Fruit fly (Drosophila melanogaster) whole organism, adult: ENCODE data around the gene Myo10A.

Experiments
- CG11617 ChIP-seq: fragments of 200-800 bp; sonication (Bioruptor generic); optimal IDR thresholded peaks from 2 replicates; lab custom pipeline; 2017; ENCODE audit warnings: mild to moderate bottlenecking, missing biosample characterization, missing genetic modification reagents, missing genetic modification characterization
- CG12768 ChIP-seq: fragments of 200-800 bp; sonication (Bioruptor generic); optimal IDR thresholded peaks from 2 replicates; lab custom pipeline; 2017; ENCODE audit warnings: missing biosample characterization, missing genetic modification characterization, mild to moderate bottlenecking, moderate library complexity, missing genetic modification reagents
- CG14711 ChIP-seq: fragments of 200-800 bp; sonication (Bioruptor generic); optimal IDR thresholded peaks from 2 replicates; lab custom pipeline; 2018; ENCODE audit warnings: missing biosample characterization, mild to moderate bottlenecking, missing genetic modification characterization, moderate library complexity
- CG1620 ChIP-seq: fragments of 200-800 bp; sonication (Bioruptor generic); optimal IDR thresholded peaks from 2 replicates; lab custom pipeline; 2016; ENCODE audit warnings: missing biosample characterization, missing genetic modification characterization
- CG33017 ChIP-seq: fragments of 200-800 bp; sonication (Bioruptor generic); optimal IDR thresholded peaks from 2 replicates; lab custom pipeline; 2018; ENCODE audit warnings: missing biosample characterization, mild to moderate bottlenecking, missing genetic modification characterization, moderate library complexity
- CG5204 ChIP-seq: fragments of 200-800 bp; sonication (Bioruptor generic); optimal IDR thresholded peaks from 2 replicates; lab custom pipeline; 2016; ENCODE audit warnings: missing biosample characterization, missing genetic modification characterization
- CG7045 ChIP-seq: fragments of 200-800 bp; sonication (Bioruptor generic); optimal IDR thresholded peaks from 2 replicates; lab custom pipeline; 2017; ENCODE audit warnings: missing biosample characterization, mild to moderate bottlenecking, missing genetic modification characterization
- CG7101 ChIP-seq: fragments of 200-800 bp; sonication (Bioruptor generic); optimal IDR thresholded peaks from 2 replicates; lab custom pipeline; 2018; ENCODE audit warnings: missing biosample characterization, mild to moderate bottlenecking, missing genetic modification characterization, moderate library complexity
- Clk ChIP-seq: fragments of 200-800 bp; sonication (Bioruptor generic); optimal IDR thresholded peaks from 2 replicates; lab custom pipeline; 2017; ENCODE audit warnings: missing biosample characterization, missing genetic modification characterization
- Crg-1 ChIP-seq: fragments of 200-800 bp; sonication (Bioruptor generic); optimal IDR thresholded peaks from 2 replicates; lab custom pipeline; 2016; ENCODE audit warnings: missing biosample characterization, missing genetic modification characterization
- Hr96 ChIP-seq: fragments of 200-800 bp; sonication (Bioruptor generic); optimal IDR thresholded peaks from 2 replicates; lab custom pipeline; 2016; ENCODE audit warnings: missing biosample characterization, missing genetic modification characterization
- Mnt ChIP-seq: fragments of 200-800 bp; sonication (Bioruptor generic); optimal IDR thresholded peaks from 2 replicates; lab custom pipeline; 2016; ENCODE audit warnings: missing biosample characterization, mild to moderate bottlenecking, missing genetic modification characterization
- bab1 ChIP-seq: fragments of 200-800 bp; sonication (Bioruptor generic); optimal IDR thresholded peaks from 3 replicates; lab custom pipeline; 2019; ENCODE audit warnings: missing biosample characterization, mild to moderate bottlenecking, missing genetic modification characterization, moderate library complexity
- cic ChIP-seq: fragments of 200-800 bp; sonication (Bioruptor generic); optimal IDR thresholded peaks from 2 replicates; lab custom pipeline; 2017; ENCODE audit warnings: missing biosample characterization, mild to moderate bottlenecking, missing genetic modification characterization, moderate library complexity
- cnc ChIP-seq, 2 experiments: fragments of >200 bp; optimal IDR thresholded peaks; 2 replicates each; lab custom pipeline; 2017
- kay ChIP-seq: fragments of 200-800 bp; sonication (Bioruptor generic); peaks from one replicate; lab custom pipeline; 2016; ENCODE audit warnings: missing biosample characterization, missing genetic modification characterization, borderline replicate concordance
- ovo ChIP-seq: fragments of 200-800 bp; sonication (Bioruptor generic); optimal IDR thresholded peaks from 2 replicates; lab custom pipeline; 2016; ENCODE audit warnings: missing biosample characterization, missing genetic modification characterization
- pad ChIP-seq: fragments of 200-800 bp; sonication (Bioruptor generic); optimal IDR thresholded peaks from 3 replicates; lab custom pipeline; 2017; ENCODE audit warnings: missing biosample characterization, missing genetic modification characterization, mild to moderate bottlenecking, moderate library complexity, missing genetic modification reagents
- tj ChIP-seq: fragments of 200-800 bp; sonication (Bioruptor generic); optimal IDR thresholded peaks from 3 replicates; lab custom pipeline; 2017; ENCODE audit warnings: missing biosample characterization, mild to moderate bottlenecking, missing genetic modification characterization, moderate library complexity
- toe ChIP-seq: fragments of 200-800 bp; sonication (Bioruptor generic); optimal IDR thresholded peaks from 2 replicates; lab custom pipeline; 2016; ENCODE audit warnings: missing biosample characterization, missing genetic modification characterization

Gene Myo10A

dm6 chrX:10899665-10900064 is 31.0 kb upstream of the Myo10A start, which contains the start of gene CG15208:
Gene CG15208, plus strand, starts transcription at chrX:10899965.
- TF ChIP-seq toe (GFP tag; lab: Kevin White, UChicago) (no peak), kay (GFP tag; lab: Kevin White, UChicago) (no peak), CG7045 (GFP tag; lab: Kevin White, UChicago) (no peak), pad (no peak), bab1 (no peak), CG11617 (GFP tag; lab: Kevin White, UChicago) (no peak), Crg-1 (GFP tag; lab: Kevin White, UChicago) (no peak), Mnt (no peak), CG12768 (no peak), Clk (GFP tag; lab: Kevin White, UChicago) (no peak), Hr96 (GFP tag; lab: Kevin White, UChicago) (no peak), cic (no peak), ovo (GFP tag; lab: Kevin White, UChicago) (no peak), CG7101 (tag; lab: Kevin White, UChicago) (no peak), cnc (optimal IDR thresholded peaks at IDR 0.05; lab: Kevin White, UChicago) (no peak), CG14711 (no peak), CG5204 (GFP tag; lab: Kevin White, UChicago) (no peak), CG1620 (GFP tag; lab: Kevin White, UChicago) (no peak), CG33017 (no peak), tj (GFP tag; lab: Kevin White, UChicago) (no peak)

dm6 chrX:10905047-10905446 is 25.6 kb upstream of the Myo10A start:
- no peak for TF ChIP-seq Crg-1 (GFP tag; lab: Kevin White, UChicago)
- peak; percentile 42 for TF ChIP-seq bab1
- TF ChIP-seq CG33017 = no peak

dm6 chrX:10905467-10905866 is 25.2 kb upstream of the Myo10A start, which contains the start of gene CG43901:
Gene CG43901, plus strand, starts transcription at chrX:10905767.
- TF ChIP-seq ovo (GFP tag; lab: Kevin White, UChicago) (no peak), Hr96 (GFP tag; lab: Kevin White, UChicago) (no peak), CG14711 (no peak), pad (no peak), toe (GFP tag; lab: Kevin White, UChicago) (no peak), CG5204 (GFP tag; lab: Kevin White, UChicago) (no peak)

- TF ChIP-seq toe (GFP tag; lab: Kevin White, UChicago) (no peak), bab1 (no peak), cic (no peak), pad (no peak), Clk (GFP tag; lab: Kevin White, UChicago) (no peak), tj (GFP tag; lab: Kevin White, UChicago) (peak; percentile 11), CG14711 (peak; percentile 84)
Measured at dm6 chrX:10906222-10906866, 24.3 kb upstream of the Myo10A start.

dm6 chrX:10912585-10912984 is 18.1 kb upstream of the Myo10A start:
- TF ChIP-seq pad (no peak), CG11617 (GFP tag; lab: Kevin White, UChicago) (no peak), CG14711 (no peak), Hr96 (GFP tag; lab: Kevin White, UChicago) (no peak), CG7101 (tag; lab: Kevin White, UChicago) (no peak), kay (GFP tag; lab: Kevin White, UChicago) (no peak), ovo (GFP tag; lab: Kevin White, UChicago) (no peak), cic (no peak), tj (GFP tag; lab: Kevin White, UChicago) (no peak), CG33017 (no peak), CG12768 (no peak)

- TF ChIP-seq bab1 = no peak
- no peak for TF ChIP-seq cic
- no peak for TF ChIP-seq Crg-1 (GFP tag; lab: Kevin White, UChicago)
- TF ChIP-seq kay (GFP tag; lab: Kevin White, UChicago) = no peak
- TF ChIP-seq cnc (optimal IDR thresholded peaks at IDR 0.05; lab: Kevin White, UChicago) = no peak
- TF ChIP-seq tj (GFP tag; lab: Kevin White, UChicago) = no peak
- TF ChIP-seq CG12768 = no peak
- no peak for TF ChIP-seq CG14711
- TF ChIP-seq CG5204 (GFP tag; lab: Kevin White, UChicago) = no peak
- no peak for TF ChIP-seq CG1620 (GFP tag; lab: Kevin White, UChicago)
- TF ChIP-seq CG7045 (GFP tag; lab: Kevin White, UChicago) = no peak
- TF ChIP-seq CG33017 = no peak
- no peak for TF ChIP-seq toe (GFP tag; lab: Kevin White, UChicago)
- no peak for TF ChIP-seq CG11617 (GFP tag; lab: Kevin White, UChicago)
- TF ChIP-seq ovo (GFP tag; lab: Kevin White, UChicago) = no peak
- TF ChIP-seq CG7101 (tag; lab: Kevin White, UChicago) = no peak
Measured at dm6 chrX:10921665-10922064, 9.0 kb upstream of the Myo10A start.

dm6 chrX:10922178-10922577 is 8.5 kb upstream of the Myo10A start:
- TF ChIP-seq kay (GFP tag; lab: Kevin White, UChicago) = peak; percentile 16
- TF ChIP-seq Crg-1 (GFP tag; lab: Kevin White, UChicago) = no peak
